Worm (Caenorhabditis elegans): Measurements from ENCODE around the gene eif-3.F.

The eif-3.F gene

DNA sequence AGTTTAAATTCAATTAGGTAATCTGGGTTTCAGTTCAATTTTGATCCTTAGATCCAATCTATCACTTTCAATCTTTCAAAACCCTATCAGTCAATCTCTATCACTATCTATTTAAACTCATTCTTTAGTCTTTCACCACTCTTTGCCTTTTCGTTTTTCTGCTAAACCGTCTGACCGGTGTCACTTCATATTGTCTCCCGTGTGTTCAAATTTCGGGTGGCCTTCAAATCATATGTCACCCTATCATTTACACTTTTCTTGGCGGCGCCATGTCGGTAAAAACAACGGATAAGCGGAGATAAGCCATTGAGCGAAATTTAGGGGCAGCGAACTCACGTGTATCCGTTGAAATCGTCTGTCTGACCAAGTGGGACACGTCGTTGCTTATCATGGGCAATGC lies 12.5 kb downstream of the eif-3.F start (continued):
- TF ChIP-seq mab-9 (GFP tag; IDR thresholded peaks at IDR 0.05) (no peak), dpl-1 (GFP tag; optimal IDR thresholded peaks at IDR 0.05) (peak in 1 of 3 experiments; percentile 10), lsy-2 (tag; optimal IDR thresholded peaks at IDR 0.05) (peak in 1 of 2 experiments; percentile 12), nhr-47 (tag; optimal IDR thresholded peaks at IDR 0.05) (peak; percentile 36), hlh-17 (GFP tag; optimal IDR thresholded peaks at IDR 0.05; ENCODE audit: borderline replicate concordance) (no peak), lin-35 (GFP tag; optimal IDR thresholded peaks at IDR 0.05) (peak in 1 of 2 experiments; percentile 21), fos-1 (tag; optimal IDR thresholded peaks at IDR 0.05) (no peak), nhr-84 (tag; optimal IDR thresholded peaks at IDR 0.05) (no peak), isw-1 (GFP tag; IDR thresholded peaks at IDR 0.05) (no peak), lin-13 (GFP tag; optimal IDR thresholded peaks at IDR 0.05) (no peak), elt-3 (tag; optimal IDR thresholded peaks at IDR 0.05) (peak; percentile 73 to 96 (median 89)), nhr-19 (GFP tag; conservative IDR thresholded peaks at IDR 0.05) (peak; percentile 53)

DNA sequence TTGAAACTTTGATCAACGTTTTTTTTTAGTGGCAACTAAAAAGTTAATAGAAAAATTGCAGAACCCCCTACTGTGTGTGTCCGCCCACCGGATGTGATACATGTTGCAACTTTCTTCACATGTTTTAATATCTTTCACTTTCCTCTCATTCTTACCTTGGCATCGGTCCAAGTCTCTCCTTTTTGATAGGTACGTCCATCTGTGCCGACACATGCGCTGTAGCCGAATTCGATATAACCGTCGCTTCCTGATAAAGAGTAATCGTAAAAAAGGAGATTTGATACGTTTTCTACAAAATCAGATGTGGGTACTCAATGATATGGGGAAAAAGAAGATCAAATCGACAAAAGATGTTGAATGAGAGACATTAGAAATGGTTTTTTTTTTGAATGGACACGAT lies 13.7 kb downstream of the eif-3.F start:
- TF ChIP-seq jun-1 (tag; optimal IDR thresholded peaks at IDR 0.05) (no peak), ceh-90 (tag; optimal IDR thresholded peaks at IDR 0.05) (no peak), hpl-2 (GFP tag; optimal IDR thresholded peaks at IDR 0.05) (no peak), aha-1 (tag; optimal IDR thresholded peaks at IDR 0.05) (no peak), fkh-8 (tag; optimal IDR thresholded peaks at IDR 0.05) (no peak), nhr-20 (tag; optimal IDR thresholded peaks at IDR 0.05) (peak; percentile 32), dpl-1 (GFP tag; optimal IDR thresholded peaks at IDR 0.05) (no peak), blmp-1 (tag; optimal IDR thresholded peaks at IDR 0.05) (peak; percentile 91), snpc-4 (tag; optimal IDR thresholded peaks at IDR 0.05) (no peak), sptf-1 (tag; optimal IDR thresholded peaks at IDR 0.05) (no peak), nhr-71 (tag; optimal IDR thresholded peaks at IDR 0.05) (peak; percentile 34), nhr-11 (tag; optimal IDR thresholded peaks at IDR 0.05) (no peak), nhr-85 (tag) (peak; percentile 63), nhr-19 (GFP tag; conservative IDR thresholded peaks at IDR 0.05) (0 out of 2 replicates have a peak, but pooled peaks have one; percentile 4), snu-23 (GFP tag; optimal IDR thresholded peaks at IDR 0.05) (peak; percentile 27), lin-14 (GFP tag; optimal IDR thresholded peaks at IDR 0.05) (peak; percentile 70), lin-13 (GFP tag; optimal IDR thresholded peaks at IDR 0.05) (no peak), grh-1 (GFP tag; IDR thresholded peaks at IDR 0.05) (0 out of 2 replicates have a peak, but pooled peaks have one; percentile 20), elt-3 (tag; optimal IDR thresholded peaks at IDR 0.05) (peak in 5 of 6 experiments; percentile 69 to 84 (median 79)), efl-1 (optimal IDR thresholded peaks at IDR 0.05) (no peak), efl-1 (GFP tag; optimal IDR thresholded peaks at IDR 0.05 in 1 of 2) (no peak), hlh-17 (GFP tag; optimal IDR thresholded peaks at IDR 0.05; ENCODE audit: borderline replicate concordance) (no peak), ceh-88 (GFP tag; IDR thresholded peaks at IDR 0.05) (no peak), rnt-1 (tag; optimal IDR thresholded peaks at IDR 0.05) (no peak), mab-9 (GFP tag; IDR thresholded peaks at IDR 0.05) (no peak), elt-2 (tag; optimal IDR thresholded peaks at IDR 0.05) (no peak), mdl-1 (tag; optimal IDR thresholded peaks at IDR 0.05) (no peak), ceh-8 (GFP tag; optimal IDR thresholded peaks at IDR 0.05) (no peak), pqm-1 (tag; optimal IDR thresholded peaks at IDR 0.05) (no peak), nhr-76 (tag; optimal IDR thresholded peaks at IDR 0.05) (no peak), isw-1 (GFP tag; IDR thresholded peaks at IDR 0.05) (no peak), unc-30 (tag; optimal IDR thresholded peaks at IDR 0.05) (no peak), xbp-1 (tag; optimal IDR thresholded peaks at IDR 0.05) (no peak), ceh-63 (GFP tag; optimal IDR thresholded peaks at IDR 0.05) (no peak)

- TF ChIP-seq blmp-1 (tag; optimal IDR thresholded peaks at IDR 0.05) = peak; percentile 55
- TF ChIP-seq nhr-85 (tag) = peak; percentile 64
- TF ChIP-seq efl-1 (optimal IDR thresholded peaks at IDR 0.05) = no peak
- TF ChIP-seq efl-1 (GFP tag; optimal IDR thresholded peaks at IDR 0.05 in 1 of 2) = peak in 1 of 2 experiments; percentile 30
- TF ChIP-seq hlh-4 (tag; optimal IDR thresholded peaks at IDR 0.05) = no peak
Observed at ce11 chrII:9345794-9346193, 14.4 kb downstream of the eif-3.F start.
